Fruit fly (Drosophila melanogaster): ENCODE data around the gene Loxl1.

dm6 chr3R:31443023-31443422 lies 16.6 kb downstream of the Loxl1 start:
- TF ChIP-seq fd96Ca (GFP tag; IDR thresholded peaks at IDR 0.05) (no peak), EcR (GFP tag; optimal IDR thresholded peaks at IDR 0.05) (no peak), CG32121 (GFP tag; IDR thresholded peaks at IDR 0.05) (no peak), CG13204 (GFP tag; optimal IDR thresholded peaks at IDR 0.05) (no peak), CG17806 (tag; optimal IDR thresholded peaks at IDR 0.05) (no peak), CG15710 (tag; optimal IDR thresholded peaks at IDR 0.05) (no peak), D1 (tag; optimal IDR thresholded peaks at IDR 0.05) (no peak), CG9948 (tag; optimal IDR thresholded peaks at IDR 0.05) (no peak), CG14655 (GFP tag; optimal IDR thresholded peaks at IDR 0.05) (no peak), CG8301 (tag; optimal IDR thresholded peaks at IDR 0.05) (no peak)
